Worm (Caenorhabditis elegans) whole organism, L3 larva: ENCODE measurements around the gene daf-1.

ENCODE experiments used
- ZK546.5 ChIP-seq: sonication (generic microtip); optimal IDR thresholded peaks from 2 replicates; lab custom pipeline; 2017; ENCODE audit warnings: missing biosample characterization, missing genetic modification characterization
- ama-1 ChIP-seq: fragments of 150-350 bp; optimal IDR thresholded peaks from 2 replicates; lab custom pipeline; 2018
- ceh-16 ChIP-seq: sonication (generic microtip); optimal IDR thresholded peaks from 2 replicates; lab custom pipeline; 2017; ENCODE audit warnings: missing biosample characterization, missing genetic modification characterization
- ceh-28 ChIP-seq: fragments of 150-350 bp; optimal IDR thresholded peaks from 2 replicates; lab custom pipeline; 2014; ENCODE audit warnings: missing biosample characterization, missing genetic modification reagents, missing genetic modification characterization
- ceh-82 ChIP-seq: fragments of 150-350 bp; optimal IDR thresholded peaks from 2 replicates; lab custom pipeline; 2014; ENCODE audit warnings: missing biosample characterization, missing genetic modification characterization
- daf-12 ChIP-seq: fragments of 150-350 bp; optimal IDR thresholded peaks from 2 replicates; lab custom pipeline; 2014; ENCODE audit warnings: missing biosample characterization, missing genetic modification reagents, missing genetic modification characterization
- egl-5 ChIP-seq: fragments of 150-350 bp; optimal IDR thresholded peaks from 2 replicates; lab custom pipeline; 2017; ENCODE audit warnings: missing biosample characterization, missing genetic modification reagents, missing genetic modification characterization, inconsistent platforms
- elt-1 ChIP-seq: fragments of 150-350 bp; optimal IDR thresholded peaks from 2 replicates; lab custom pipeline; 2014; ENCODE audit warnings: missing biosample characterization, missing genetic modification characterization
- elt-2 ChIP-seq: sonication (generic microtip); optimal IDR thresholded peaks from 2 replicates; lab custom pipeline; 2016; ENCODE audit warnings: missing genetic modification reagents, mild to moderate bottlenecking, missing genetic modification characterization, missing compliant biosample characterization
- elt-3 ChIP-seq, 3 experiments: fragments of 150-350 bp in 1 of 3; sonication (generic microtip) in 2 of 3; optimal IDR thresholded peaks; 2 replicates in 2 of 3; 4 replicates in 1 of 3; lab custom pipeline; 2014 to 2017; ENCODE audit warnings: missing biosample characterization in 3 of 3, missing genetic modification characterization in 3 of 3
- fkh-10 ChIP-seq: sonication (generic microtip); optimal IDR thresholded peaks from 2 replicates; lab custom pipeline; 2017; ENCODE audit warnings: missing biosample characterization, missing genetic modification reagents, missing genetic modification characterization
- fos-1 ChIP-seq: fragments of 150-350 bp; optimal IDR thresholded peaks from 2 replicates; lab custom pipeline; 2014; ENCODE audit warnings: missing biosample characterization, missing genetic modification characterization
- hmg-11 ChIP-seq: sonication (generic microtip); optimal IDR thresholded peaks from 2 replicates; lab custom pipeline; 2016; ENCODE audit warnings: missing genetic modification characterization, missing compliant biosample characterization
- lin-15B ChIP-seq: fragments of 150-350 bp; optimal IDR thresholded peaks from 2 replicates; lab custom pipeline; 2014; ENCODE audit warnings: missing biosample characterization, missing genetic modification characterization
- lin-39 ChIP-seq: fragments of 150-350 bp; optimal IDR thresholded peaks from 2 replicates; lab custom pipeline; 2018; ENCODE audit warnings: missing biosample characterization, missing genetic modification reagents, missing genetic modification characterization
- lsy-12 ChIP-seq: sonication (generic microtip); optimal IDR thresholded peaks from 2 replicates; lab custom pipeline; 2016; ENCODE audit warnings: mild to moderate bottlenecking, missing genetic modification characterization, missing compliant biosample characterization
- mml-1 ChIP-seq: fragments of 150-350 bp; sonication (generic microtip); optimal IDR thresholded peaks from 3 replicates; lab custom pipeline; 2014; ENCODE audit warnings: missing biosample characterization, missing genetic modification characterization
- nfya-1 ChIP-seq: sonication (generic microtip); optimal IDR thresholded peaks from 2 replicates; lab custom pipeline; 2017; ENCODE audit warnings: missing genetic modification characterization, mild to moderate bottlenecking, missing compliant biosample characterization, antibody characterized with exemption, moderate library complexity; ENCODE audit not compliant: insufficient read depth
- nhr-12 ChIP-seq: fragments of 150-350 bp; optimal IDR thresholded peaks from 2 replicates; lab custom pipeline; 2014; ENCODE audit warnings: missing biosample characterization, missing genetic modification characterization
- nhr-237 ChIP-seq: fragments of 150-350 bp; optimal IDR thresholded peaks from 2 replicates; lab custom pipeline; 2014; ENCODE audit warnings: missing biosample characterization, missing genetic modification characterization
- nhr-25 ChIP-seq: sonication (generic microtip); optimal IDR thresholded peaks from 2 replicates; lab custom pipeline; 2017; ENCODE audit warnings: missing biosample characterization, missing genetic modification characterization
- nhr-28 ChIP-seq: fragments of 150-350 bp; optimal IDR thresholded peaks from 2 replicates; lab custom pipeline; 2014; ENCODE audit warnings: missing biosample characterization, missing genetic modification characterization
- nhr-76 ChIP-seq: fragments of 150-350 bp; sonication (generic microtip); optimal IDR thresholded peaks from 5 replicates; lab custom pipeline; 2014; ENCODE audit warnings: missing biosample characterization, missing genetic modification characterization
- nhr-77 ChIP-seq: fragments of 150-350 bp; optimal IDR thresholded peaks from 2 replicates; lab custom pipeline; 2014; ENCODE audit warnings: missing biosample characterization, missing genetic modification characterization
- pha-4 ChIP-seq: fragments of 150-350 bp; optimal IDR thresholded peaks from 2 replicates; lab custom pipeline; 2014; ENCODE audit warnings: missing biosample characterization, missing genetic modification reagents, missing genetic modification characterization
- pqm-1 ChIP-seq: fragments of 150-350 bp; optimal IDR thresholded peaks from 2 replicates; lab custom pipeline; 2017; ENCODE audit warnings: missing biosample characterization, missing genetic modification characterization, inconsistent platforms
- skn-1 ChIP-seq: fragments of 150-350 bp; optimal IDR thresholded peaks from 2 replicates; lab custom pipeline; 2014; ENCODE audit warnings: missing biosample characterization, missing genetic modification characterization
- snpc-4 ChIP-seq: fragments of 150-350 bp; optimal IDR thresholded peaks from 2 replicates; lab custom pipeline; 2014; ENCODE audit warnings: missing biosample characterization, missing genetic modification characterization
- tbx-2 ChIP-seq: sonication (generic microtip); optimal IDR thresholded peaks from 2 replicates; lab custom pipeline; 2016; ENCODE audit warnings: mild to moderate bottlenecking, missing genetic modification characterization, missing compliant biosample characterization
- unc-39 ChIP-seq: sonication (generic microtip); optimal IDR thresholded peaks from 4 replicates; lab custom pipeline; 2017; ENCODE audit warnings: missing biosample characterization, missing genetic modification characterization
- unc-62 ChIP-seq: fragments of 150-350 bp; sonication (generic microtip); optimal IDR thresholded peaks from 4 replicates; lab custom pipeline; 2014; ENCODE audit warnings: missing biosample characterization, missing genetic modification reagents, missing genetic modification characterization
- zag-1 ChIP-seq: fragments of 150-350 bp; optimal IDR thresholded peaks from 2 replicates; lab custom pipeline; 2014; ENCODE audit warnings: missing biosample characterization, missing genetic modification characterization
- ztf-11 ChIP-seq: fragments of 150-350 bp; optimal IDR thresholded peaks from 2 replicates; lab custom pipeline; 2014; ENCODE audit warnings: missing biosample characterization, missing genetic modification characterization
- ztf-4 ChIP-seq: fragments of 150-350 bp; optimal IDR thresholded peaks from 2 replicates; lab custom pipeline; 2014; ENCODE audit warnings: missing biosample characterization, missing genetic modification characterization

daf-1 gene

ce11 chrIV:177487-177886 lies 45.3 kb downstream of the daf-1 start:
- TF ChIP-seq daf-12 (tag; lab: Kevin White, UChicago) (no peak), nhr-12 (tag; lab: Kevin White, UChicago) (no peak), egl-5 (no peak), ztf-11 (tag; lab: Kevin White, UChicago) (no peak), lin-39 (tag; lab: Kevin White, UChicago) (no peak), fos-1 (no peak), lin-15B (no peak), ama-1 (no peak), skn-1 (tag; lab: Kevin White, UChicago) (no peak), nhr-237 (tag; lab: Kevin White, UChicago) (no peak), ZK546.5 (no peak), nfya-1 (tag; lab: Kevin White, UChicago) (no peak), unc-62 (GFP tag; lab: Kevin White, UChicago) (no peak), lsy-12 (tag; lab: Kevin White, UChicago) (no peak)

ce11 chrIV:178696-179095 lies 46.5 kb downstream of the daf-1 start, which contains the start of gene tcl-2:
Gene tcl-2, plus strand, starts transcription at chrIV:179083.
- TF ChIP-seq pha-4 (tag; lab: Kevin White, UChicago) (no peak), unc-39 (no peak), hmg-11 (tag; lab: Kevin White, UChicago) (no peak), nhr-12 (tag; lab: Kevin White, UChicago) (no peak), zag-1 (tag; lab: Kevin White, UChicago) (no peak), tbx-2 (tag; lab: Kevin White, UChicago) (no peak), ZK546.5 (no peak), lin-15B (no peak), ama-1 (no peak), nhr-237 (tag; lab: Kevin White, UChicago) (no peak), elt-1 (tag; lab: Kevin White, UChicago) (no peak), mml-1 (tag; lab: Kevin White, UChicago) (no peak), pqm-1 (tag; lab: Kevin White, UChicago) (no peak), nfya-1 (tag; lab: Kevin White, UChicago) (no peak), nhr-76 (no peak)

ce11 chrIV:179700-180099 lies 47.5 kb downstream of the daf-1 start:
- TF ChIP-seq daf-12 (tag; lab: Kevin White, UChicago): no peak
- TF ChIP-seq ztf-11 (tag; lab: Kevin White, UChicago): no peak
- no peak for TF ChIP-seq pha-4 (tag; lab: Kevin White, UChicago)

- TF ChIP-seq lsy-12 (tag; lab: Kevin White, UChicago) (no peak), nhr-28 (tag; lab: Kevin White, UChicago) (no peak), lin-39 (tag; lab: Kevin White, UChicago) (no peak), ceh-16 (no peak), ztf-4 (tag; lab: Kevin White, UChicago) (no peak), nhr-77 (tag; lab: Kevin White, UChicago) (no peak), fkh-10 (GFP tag; lab: Kevin White, UChicago) (no peak), zag-1 (tag; lab: Kevin White, UChicago) (no peak), nfya-1 (tag; lab: Kevin White, UChicago) (no peak), mml-1 (tag; lab: Kevin White, UChicago) (no peak), nhr-25 (tag; lab: Kevin White, UChicago) (no peak)
Measured at ce11 chrIV:183519-183918, 51.3 kb downstream of the daf-1 start.

- no peak for TF ChIP-seq pqm-1 (tag; lab: Kevin White, UChicago)
- TF ChIP-seq unc-62 (GFP tag; lab: Kevin White, UChicago): no peak
- no peak for TF ChIP-seq elt-2 (tag; lab: Kevin White, UChicago)
- TF ChIP-seq fos-1: no peak
- TF ChIP-seq pha-4 (tag; lab: Kevin White, UChicago): no peak
- TF ChIP-seq mml-1 (tag; lab: Kevin White, UChicago): no peak
- TF ChIP-seq nhr-77 (tag; lab: Kevin White, UChicago): no peak
- no peak for TF ChIP-seq ceh-82 (tag; lab: Kevin White, UChicago)
- no peak for TF ChIP-seq nhr-237 (tag; lab: Kevin White, UChicago)
- no peak for TF ChIP-seq skn-1 (tag; lab: Kevin White, UChicago)
- TF ChIP-seq unc-39: no peak
- TF ChIP-seq tbx-2 (tag; lab: Kevin White, UChicago): no peak
- TF ChIP-seq snpc-4 (tag; lab: Kevin White, UChicago): no peak
- no peak for TF ChIP-seq fkh-10 (GFP tag; lab: Kevin White, UChicago)
- no peak for TF ChIP-seq ceh-16
- TF ChIP-seq elt-3 (tag; optimal IDR thresholded peaks at IDR 0.05; lab: Kevin White, UChicago): no peak
- TF ChIP-seq lin-15B: no peak
- no peak for TF ChIP-seq ceh-28 (tag; lab: Kevin White, UChicago)
- TF ChIP-seq daf-12 (tag; lab: Kevin White, UChicago): no peak
Measured at ce11 chrIV:184184-184583, 52.0 kb downstream of the daf-1 start, which contains the start of gene pnc-1. Gene pnc-1, plus strand, starts transcription at chrIV:184484.
